Worm (Caenorhabditis elegans) whole organism, L2 larva: Measurements from ENCODE around the gene ZK1067.3.

Experiments used
- Y55F3AM.14 ChIP-seq: fragments of 200-800 bp; sonication (Bioruptor generic); optimal IDR thresholded peaks from 2 replicates; lab custom pipeline; 2018; ENCODE audit warnings: mild to moderate bottlenecking, missing genetic modification characterization, missing compliant biosample characterization
- mdl-1 ChIP-seq, 2 experiments: fragments of 150-350 bp in 1 of 2; sonication (generic microtip) in 1 of 2; optimal IDR thresholded peaks; 2 replicates each; lab custom pipeline; 2017; ENCODE audit warnings: missing biosample characterization in 2 of 2, missing genetic modification characterization in 2 of 2
- nhr-237 ChIP-seq: fragments of 150-350 bp; optimal IDR thresholded peaks from 2 replicates; lab custom pipeline; 2014; ENCODE audit warnings: missing biosample characterization, missing genetic modification characterization

DNA sequence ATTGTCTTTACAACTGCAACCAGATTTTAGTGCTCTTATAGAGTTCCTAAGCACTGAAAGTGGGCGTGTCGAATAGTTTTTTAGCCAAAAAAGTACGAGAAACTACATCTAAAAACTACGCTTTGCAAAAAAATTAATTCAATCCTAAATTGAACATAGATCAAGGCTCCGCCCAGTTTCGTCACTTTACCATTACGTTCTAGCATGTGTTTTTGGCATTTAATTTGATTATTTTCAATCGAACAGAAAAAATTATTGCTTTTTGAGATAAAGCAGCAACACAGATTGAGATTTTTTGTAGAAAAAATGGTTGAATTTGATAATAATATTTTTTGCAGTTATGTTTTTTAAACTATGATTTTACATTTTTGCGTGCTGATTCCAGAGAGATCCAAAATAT lies 31.1 kb downstream of the ZK1067.3 start, which contains the start of gene nlp-82:
- TF ChIP-seq nhr-237 (no peak), mdl-1 (tag; optimal IDR thresholded peaks at IDR 0.05; lab: Kevin White, UChicago) (no peak), Y55F3AM.14 (no peak)
